Fruit fly (Drosophila melanogaster): Measurements from ENCODE around the gene Cbs.

Gene Cbs

dm6 chrX:21073641-21074328, 28.8 kb downstream of the Cbs start:
- TF ChIP-seq CG17801 (GFP tag; optimal IDR thresholded peaks at IDR 0.05; ENCODE audit: partially characterized antibody), result peak; percentile 18

- TF ChIP-seq CG17801 (GFP tag; optimal IDR thresholded peaks at IDR 0.05; ENCODE audit: partially characterized antibody), result peak; percentile 67
Measured at dm6 chrX:21074329-21074708, 29.4 kb downstream of the Cbs start.

dm6 chrX:21080335-21080734, 35.4 kb downstream of the Cbs start:
- TF ChIP-seq CG17801 (GFP tag; optimal IDR thresholded peaks at IDR 0.05; ENCODE audit: partially characterized antibody), result no peak

- no peak for TF ChIP-seq CG17801 (GFP tag; optimal IDR thresholded peaks at IDR 0.05; ENCODE audit: partially characterized antibody)
Measured at dm6 chrX:21083246-21083645, 38.3 kb downstream of the Cbs start.

dm6 chrX:21093544-21093943, 48.6 kb downstream of the Cbs start, which contains the start of gene stg1:
Gene stg1 (plus strand): TSS chrX:21093844.
- no peak for TF ChIP-seq CG17801 (GFP tag; optimal IDR thresholded peaks at IDR 0.05; ENCODE audit: partially characterized antibody)

Measured in ovary, adult (tissue).